Worm (Caenorhabditis elegans): ENCODE data around the gene C44F1.1.

ce11 chrIII:3795933-3796332 is 30.6 kb upstream of the C44F1.1 start:
- TF ChIP-seq tbx-11 (GFP tag; IDR thresholded peaks at IDR 0.05), result no peak
- TF ChIP-seq ama-1 (optimal IDR thresholded peaks at IDR 0.05), result no peak
- TF ChIP-seq F13C5.2 (tag; optimal IDR thresholded peaks at IDR 0.05), result no peak
- TF ChIP-seq hmbx-1 (tag; optimal IDR thresholded peaks at IDR 0.05), result no peak
- no peak for TF ChIP-seq ceh-36 (tag; optimal IDR thresholded peaks at IDR 0.05)
- no peak for TF ChIP-seq aly-1 (tag; optimal IDR thresholded peaks at IDR 0.05)
- no peak for TF ChIP-seq pes-1 (GFP tag; IDR thresholded peaks at IDR 0.05)
- no peak for TF ChIP-seq hnd-1 (tag; optimal IDR thresholded peaks at IDR 0.05)
- no peak for TF ChIP-seq tra-4 (tag; optimal IDR thresholded peaks at IDR 0.05)
- no peak for TF ChIP-seq scrt-1 (GFP tag; IDR thresholded peaks at IDR 0.05)

Measured in whole organism, early embryonic.